Worm (Caenorhabditis elegans) whole organism, early embryonic: Measurements from ENCODE around the gene R10E8.5.
"Not testable (repeated sequence)": the region's sequence is repeated elsewhere in the genome, so short reads cannot be mapped to it uniquely, and the experiment has no call there.

Experiments used
- B0310.2 ChIP-seq: sonication (generic microtip); optimal IDR thresholded peaks from 2 replicates; lab custom pipeline; 2016; ENCODE audit warnings: mild to moderate bottlenecking, missing genetic modification characterization, missing compliant biosample characterization
- F13C5.2 ChIP-seq: sonication (generic microtip); optimal IDR thresholded peaks from 2 replicates; lab custom pipeline; 2017; ENCODE audit warnings: mild to moderate bottlenecking, missing genetic modification characterization, inconsistent platforms, missing compliant biosample characterization
- aly-1 ChIP-seq: sonication (generic microtip); optimal IDR thresholded peaks from 2 replicates; lab custom pipeline; 2016; ENCODE audit warnings: missing genetic modification characterization, missing compliant biosample characterization
- ama-1 ChIP-seq: fragments of 150-350 bp; optimal IDR thresholded peaks from 2 replicates; lab custom pipeline; 2014
- ceh-13 ChIP-seq: fragments of 200-800 bp; sonication (Bioruptor generic); optimal IDR thresholded peaks from 2 replicates; lab custom pipeline; 2018; ENCODE audit warnings: mild to moderate bottlenecking, missing genetic modification characterization, missing compliant biosample characterization
- ceh-36 ChIP-seq: sonication (generic microtip); optimal IDR thresholded peaks from 2 replicates; lab custom pipeline; 2016; ENCODE audit warnings: missing genetic modification characterization, inconsistent platforms, missing compliant biosample characterization
- ets-7 ChIP-seq: sonication (generic microtip); optimal IDR thresholded peaks from 2 replicates; lab custom pipeline; 2016; ENCODE audit warnings: missing genotype, missing genetic modification characterization, missing compliant biosample characterization
- flt-1 ChIP-seq: fragments of 200-800 bp; sonication (Bioruptor generic); IDR thresholded peaks from 2 replicates; pipeline ENCODE4 v1.3.6; 2022; ENCODE audit warnings: missing genetic modification characterization, missing compliant biosample characterization
- hmbx-1 ChIP-seq: sonication (generic microtip); optimal IDR thresholded peaks from 2 replicates; lab custom pipeline; 2016; ENCODE audit warnings: mild to moderate bottlenecking, missing genetic modification characterization, missing compliant biosample characterization
- hmg-4 ChIP-seq: fragments of 200-800 bp; sonication (Bioruptor generic); optimal IDR thresholded peaks from 2 replicates; lab custom pipeline; 2018; ENCODE audit warnings: mild to moderate bottlenecking, missing genetic modification characterization, missing compliant biosample characterization
- hnd-1 ChIP-seq: sonication (generic microtip); optimal IDR thresholded peaks from 2 replicates; lab custom pipeline; 2016; ENCODE audit warnings: missing genetic modification characterization, missing compliant biosample characterization
- pes-1 ChIP-seq: fragments of 200-800 bp; sonication (Bioruptor generic); IDR thresholded peaks from 2 replicates; pipeline ENCODE4 v1.3.6; 2022; ENCODE audit warnings: missing genetic modification reagents, missing genetic modification characterization, missing compliant biosample characterization
- scrt-1 ChIP-seq: fragments of 200-800 bp; sonication (Bioruptor generic); IDR thresholded peaks from 2 replicates; pipeline ENCODE4 v1.3.6; 2022; ENCODE audit warnings: missing genetic modification characterization, missing compliant biosample characterization
- sea-1 ChIP-seq: fragments of 200-800 bp; sonication (Bioruptor generic); conservative IDR thresholded peaks from 2 replicates; pipeline ENCODE4 v1.3.6; 2022; ENCODE audit warnings: missing genetic modification characterization, missing compliant biosample characterization
- tbx-11 ChIP-seq: fragments of 200-800 bp; sonication (Bioruptor generic); IDR thresholded peaks from 2 replicates; pipeline ENCODE4 v1.3.6; 2022; ENCODE audit warnings: missing genetic modification characterization, missing compliant biosample characterization
- tbx-37 ChIP-seq: fragments of 200-800 bp; sonication (Bioruptor generic); conservative IDR thresholded peaks from 2 replicates; pipeline ENCODE4 v1.3.6; 2022; ENCODE audit warnings: missing genetic modification reagents, missing genetic modification characterization, missing compliant biosample characterization
- tra-4 ChIP-seq: sonication (generic microtip); optimal IDR thresholded peaks from 2 replicates; lab custom pipeline; 2017; ENCODE audit warnings: missing genetic modification characterization, missing compliant biosample characterization

The R10E8.5 gene

ce11 chrV:18254483-18254882 is at the start of gene R10E8.5:
Gene R10E8.5, plus strand, starts transcription at chrV:18254783.
- TF ChIP-seq B0310.2 (tag; lab: Kevin White, UChicago) (no peak), F13C5.2 (no peak), tbx-37 (GFP tag; lab: Robert Waterston, UW) (no peak), scrt-1 (GFP tag; lab: Robert Waterston, UW) (no peak), hmbx-1 (tag; lab: Kevin White, UChicago) (no peak), tra-4 (tag; lab: Kevin White, UChicago) (no peak), hnd-1 (tag; lab: Kevin White, UChicago) (no peak), tbx-11 (GFP tag; lab: Robert Waterston, UW) (no peak)

- TF ChIP-seq pes-1 (GFP tag; lab: Robert Waterston, UW) (no peak), ets-7 (tag; lab: Kevin White, UChicago) (no peak), hnd-1 (tag; lab: Kevin White, UChicago) (no peak), B0310.2 (tag; lab: Kevin White, UChicago) (no peak), aly-1 (no peak), hmbx-1 (tag; lab: Kevin White, UChicago) (no peak), hmg-4 (GFP tag; lab: Kevin White, UChicago) (no peak), scrt-1 (GFP tag; lab: Robert Waterston, UW) (no peak), sea-1 (GFP tag; lab: Robert Waterston, UW) (no peak), tbx-37 (GFP tag; lab: Robert Waterston, UW) (no peak)
Observed at ce11 chrV:18209071-18209470, 45.5 kb upstream of the R10E8.5 start, which contains the start of gene F16H6.7. Gene F16H6.7, minus strand, starts transcription at chrV:18209171.

- no peak for TF ChIP-seq flt-1 (GFP tag; lab: Robert Waterston, UW)
- no peak for TF ChIP-seq tbx-11 (GFP tag; lab: Robert Waterston, UW)
- TF ChIP-seq ama-1 (lab: Kevin White, UChicago) = no peak
- no peak for TF ChIP-seq hnd-1 (tag; lab: Kevin White, UChicago)
- no peak for TF ChIP-seq sea-1 (GFP tag; lab: Robert Waterston, UW)
Observed at ce11 chrV:18212848-18213247, 41.7 kb upstream of the R10E8.5 start.

DNA sequence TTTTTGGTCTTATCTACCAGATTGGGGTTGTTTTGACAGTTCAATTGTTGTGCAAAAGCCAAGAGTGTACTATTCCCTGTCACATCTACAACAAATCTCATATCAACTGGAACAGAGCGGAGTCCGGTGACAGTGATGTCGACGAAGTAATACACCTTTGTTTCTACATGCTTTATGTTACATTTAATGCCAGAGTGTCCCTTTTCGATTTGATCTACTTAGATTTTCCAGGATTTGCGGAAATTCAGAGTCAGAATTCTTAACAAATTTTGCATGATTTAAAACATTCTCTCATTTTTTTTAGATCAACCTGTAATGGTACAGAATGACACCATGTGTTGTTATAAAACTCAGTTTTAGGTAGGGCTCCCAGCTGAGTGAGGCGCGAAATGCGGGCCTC is 38.4 kb upstream of the R10E8.5 start, which contains the start of gene F16H6.8:
TSS of gene F16H6.8 (minus strand) at position 101 of the 400 bp plus-strand sequence.
- not testable (repeated sequence) for TF ChIP-seq B0310.2 (tag; lab: Kevin White, UChicago); pes-1 (GFP tag; lab: Robert Waterston, UW); tra-4 (tag; lab: Kevin White, UChicago)

ce11 chrV:18216784-18217183 is 37.8 kb upstream of the R10E8.5 start, which contains the start of gene F16H6.9:
Gene F16H6.9, plus strand, starts transcription at chrV:18217084.
- TF ChIP-seq scrt-1 (GFP tag; lab: Robert Waterston, UW); aly-1; pes-1 (GFP tag; lab: Robert Waterston, UW): not testable (repeated sequence)

ce11 chrV:18224353-18224752 is 30.2 kb upstream of the R10E8.5 start, which contains the start of gene F16H6.10:
Gene F16H6.10, minus strand, starts transcription at chrV:18224453.
- TF ChIP-seq tra-4 (tag; lab: Kevin White, UChicago) = no peak
- TF ChIP-seq F13C5.2 = no peak
- no peak for TF ChIP-seq ets-7 (tag; lab: Kevin White, UChicago)
- no peak for TF ChIP-seq hmbx-1 (tag; lab: Kevin White, UChicago)
- TF ChIP-seq aly-1 = no peak
- no peak for TF ChIP-seq B0310.2 (tag; lab: Kevin White, UChicago)
- TF ChIP-seq flt-1 (GFP tag; lab: Robert Waterston, UW) = no peak
- TF ChIP-seq ceh-13 (GFP tag; lab: Kevin White, UChicago) = no peak

ce11 chrV:18235808-18236207 is 18.8 kb upstream of the R10E8.5 start:
- TF ChIP-seq aly-1 (no peak), tra-4 (tag; lab: Kevin White, UChicago) (no peak), sea-1 (GFP tag; lab: Robert Waterston, UW) (no peak), ets-7 (tag; lab: Kevin White, UChicago) (no peak), ceh-36 (tag; lab: Kevin White, UChicago) (no peak), ceh-13 (GFP tag; lab: Kevin White, UChicago) (no peak), B0310.2 (tag; lab: Kevin White, UChicago) (no peak), tbx-37 (GFP tag; lab: Robert Waterston, UW) (no peak), tbx-11 (GFP tag; lab: Robert Waterston, UW) (no peak), ama-1 (lab: Kevin White, UChicago) (no peak), F13C5.2 (no peak), pes-1 (GFP tag; lab: Robert Waterston, UW) (no peak), scrt-1 (GFP tag; lab: Robert Waterston, UW) (no peak), hnd-1 (tag; lab: Kevin White, UChicago) (no peak), hmbx-1 (tag; lab: Kevin White, UChicago) (no peak), hmg-4 (GFP tag; lab: Kevin White, UChicago) (no peak)

- no peak for TF ChIP-seq tbx-11 (GFP tag; lab: Robert Waterston, UW)
- no peak for TF ChIP-seq hnd-1 (tag; lab: Kevin White, UChicago)
- no peak for TF ChIP-seq aly-1
- no peak for TF ChIP-seq hmbx-1 (tag; lab: Kevin White, UChicago)
- TF ChIP-seq scrt-1 (GFP tag; lab: Robert Waterston, UW) = no peak
- TF ChIP-seq ceh-36 (tag; lab: Kevin White, UChicago) = no peak
- TF ChIP-seq F13C5.2 = no peak
- TF ChIP-seq hmg-4 (GFP tag; lab: Kevin White, UChicago) = no peak
- no peak for TF ChIP-seq ets-7 (tag; lab: Kevin White, UChicago)
- no peak for TF ChIP-seq pes-1 (GFP tag; lab: Robert Waterston, UW)
Observed at ce11 chrV:18236714-18237288, 17.8 kb upstream of the R10E8.5 start, which contains the start of gene R10E8.3. Gene R10E8.3, minus strand, starts transcription at chrV:18236764.
